Fruit fly (Drosophila melanogaster) whole organism, embryonic: ENCODE data around the gene CG3505.

Experiments
- B-H2 ChIP-seq: fragments of 200-800 bp; sonication (Bioruptor generic); optimal IDR thresholded peaks from 2 replicates; lab custom pipeline; 2018; ENCODE audit warnings: missing biosample characterization, mild to moderate bottlenecking, missing genetic modification characterization
- Blimp-1 ChIP-seq: fragments of 200-800 bp; sonication (Bioruptor generic); optimal IDR thresholded peaks from 3 replicates; lab custom pipeline; 2018; ENCODE audit warnings: missing biosample characterization, missing genetic modification characterization, mild to moderate bottlenecking, moderate library complexity, missing genetic modification reagents
- CG10462 ChIP-seq: fragments of 200-800 bp; sonication (Bioruptor generic); optimal IDR thresholded peaks from 2 replicates; lab custom pipeline; 2016; ENCODE audit warnings: missing biosample characterization, missing genetic modification characterization
- CG10979 ChIP-seq: fragments of 200-800 bp; sonication (Bioruptor generic); optimal IDR thresholded peaks from 2 replicates; lab custom pipeline; 2018; ENCODE audit warnings: missing biosample characterization, mild to moderate bottlenecking, missing genetic modification characterization, moderate library complexity
- CG11398 ChIP-seq: fragments of 200-800 bp; sonication (Bioruptor generic); optimal IDR thresholded peaks from 2 replicates; lab custom pipeline; 2016; ENCODE audit warnings: missing biosample characterization, missing genetic modification characterization
- CG12155 ChIP-seq: fragments of 200-800 bp; sonication (Bioruptor generic); optimal IDR thresholded peaks from 3 replicates; lab custom pipeline; 2016; ENCODE audit warnings: missing biosample characterization, missing genetic modification characterization
- CG12236 ChIP-seq: fragments of 200-800 bp; sonication (Bioruptor generic); optimal IDR thresholded peaks from 2 replicates; lab custom pipeline; 2016; ENCODE audit warnings: missing biosample characterization, missing genetic modification characterization
- CG16815 ChIP-seq: fragments of 200-800 bp; sonication (Bioruptor generic); optimal IDR thresholded peaks from 3 replicates; lab custom pipeline; 2017; ENCODE audit warnings: missing biosample characterization, mild to moderate bottlenecking, missing genetic modification characterization
- CG16863 ChIP-seq: fragments of 200-800 bp; sonication (Bioruptor generic); optimal IDR thresholded peaks from 3 replicates; lab custom pipeline; 2016; ENCODE audit warnings: missing biosample characterization, missing genetic modification characterization
- CG17359 ChIP-seq: fragments of 200-800 bp; sonication (Bioruptor generic); optimal IDR thresholded peaks from 3 replicates; lab custom pipeline; 2018; ENCODE audit warnings: missing biosample characterization, mild to moderate bottlenecking, missing genetic modification characterization, moderate library complexity
- CG18262 ChIP-seq: fragments of 200-800 bp; optimal IDR thresholded peaks from 3 replicates; lab custom pipeline; 2019; ENCODE audit warnings: missing biosample characterization, mild to moderate bottlenecking, missing genetic modification characterization, moderate library complexity
- CG2116 ChIP-seq: fragments of 200-800 bp; sonication (Bioruptor generic); optimal IDR thresholded peaks from 3 replicates; lab custom pipeline; 2018; ENCODE audit warnings: missing biosample characterization, mild to moderate bottlenecking, missing genetic modification characterization
- CG30403 ChIP-seq: fragments of 200-800 bp; sonication (Bioruptor generic); optimal IDR thresholded peaks from 3 replicates; lab custom pipeline; 2016; ENCODE audit warnings: missing biosample characterization, missing genetic modification characterization
- CG3163 ChIP-seq: fragments of 200-800 bp; sonication (Bioruptor generic); optimal IDR thresholded peaks from 3 replicates; lab custom pipeline; 2016; ENCODE audit warnings: missing biosample characterization, missing genetic modification characterization
- CG4360 ChIP-seq: fragments of 200-800 bp; sonication (Bioruptor generic); IDR thresholded peaks from 2 replicates; pipeline ENCODE4 v1.3.6; 2022; ENCODE audit warnings: missing biosample characterization, missing genetic modification characterization
- CG7786 ChIP-seq: fragments of 200-800 bp; sonication (Bioruptor generic); optimal IDR thresholded peaks from 2 replicates; lab custom pipeline; 2016; ENCODE audit warnings: missing biosample characterization, missing genetic modification characterization
- CG8478 ChIP-seq: fragments of >200 bp; optimal IDR thresholded peaks from 2 replicates; lab custom pipeline; 2018
- CG8944 ChIP-seq: fragments of 200-800 bp; sonication (Bioruptor generic); optimal IDR thresholded peaks from 3 replicates; lab custom pipeline; 2016; ENCODE audit warnings: missing biosample characterization, missing genetic modification characterization
- Dip3 ChIP-seq: fragments of 200-800 bp; sonication (Bioruptor generic); optimal IDR thresholded peaks from 3 replicates; lab custom pipeline; 2016; ENCODE audit warnings: missing biosample characterization, missing genetic modification characterization
- E2f2 ChIP-seq: fragments of 200-800 bp; sonication (Bioruptor generic); IDR thresholded peaks from 2 replicates; pipeline ENCODE4 v1.3.6; 2022; ENCODE audit warnings: missing biosample characterization, missing genetic modification characterization
- H2.0 ChIP-seq: fragments of 200-800 bp; sonication (Bioruptor generic); IDR thresholded peaks from 2 replicates; pipeline ENCODE4 v1.3.6; 2022; ENCODE audit warnings: missing biosample characterization, missing genetic modification characterization
- HLH54F ChIP-seq: fragments of 200-800 bp; sonication (Bioruptor generic); optimal IDR thresholded peaks from 3 replicates; lab custom pipeline; 2016; ENCODE audit warnings: missing biosample characterization, missing genetic modification characterization
- Hsf ChIP-seq: fragments of 200-800 bp; sonication (Bioruptor generic); optimal IDR thresholded peaks from 3 replicates; lab custom pipeline; 2016; ENCODE audit warnings: missing biosample characterization, missing genetic modification characterization
- Max ChIP-seq: fragments of 200-800 bp; sonication (Bioruptor generic); optimal IDR thresholded peaks from 2 replicates; lab custom pipeline; 2016; ENCODE audit warnings: missing biosample characterization, mild to moderate bottlenecking, missing genetic modification characterization
- Oaz ChIP-seq: fragments of 200-800 bp; sonication (Bioruptor generic); IDR thresholded peaks from 2 replicates; pipeline ENCODE4 v1.3.6; 2022; ENCODE audit warnings: missing biosample characterization, missing genetic modification characterization
- Ptx1 ChIP-seq: fragments of 200-800 bp; sonication (Bioruptor generic); IDR thresholded peaks from 2 replicates; pipeline ENCODE4 v1.3.6; 2022; ENCODE audit warnings: missing biosample characterization, missing genetic modification characterization
- Ravus ChIP-seq: fragments of 200-800 bp; sonication (Bioruptor generic); IDR thresholded peaks from 2 replicates; pipeline ENCODE4 v1.3.6; 2022; ENCODE audit warnings: missing biosample characterization, missing genetic modification characterization
- Sry-δ ChIP-seq: fragments of 200-800 bp; sonication (Bioruptor generic); optimal IDR thresholded peaks from 2 replicates; lab custom pipeline; 2016; ENCODE audit warnings: missing biosample characterization, missing genetic modification characterization
- Ssrp ChIP-seq: fragments of 200-800 bp; sonication (Bioruptor generic); optimal IDR thresholded peaks from 2 replicates; lab custom pipeline; 2018; ENCODE audit warnings: missing biosample characterization, mild to moderate bottlenecking, missing genetic modification characterization, moderate library complexity
- Vsx1 ChIP-seq: fragments of 200-800 bp; sonication (Bioruptor generic); optimal IDR thresholded peaks from 2 replicates; lab custom pipeline; 2017; ENCODE audit warnings: missing biosample characterization, mild to moderate bottlenecking, missing genetic modification characterization, missing genetic modification reagents
- Xrp1 ChIP-seq: fragments of 200-800 bp; sonication (Bioruptor generic); IDR thresholded peaks from 2 replicates; pipeline ENCODE4 v1.3.6; 2022; ENCODE audit warnings: missing biosample characterization, missing genetic modification characterization
- abd-A ChIP-seq: fragments of 200-800 bp; sonication (Bioruptor generic); optimal IDR thresholded peaks from 3 replicates; lab custom pipeline; 2019; ENCODE audit warnings: missing biosample characterization, mild to moderate bottlenecking, missing genetic modification characterization, moderate library complexity
- ase ChIP-seq: fragments of 200-800 bp; sonication (Bioruptor generic); IDR thresholded peaks from 3 replicates; pipeline ENCODE4 v1.3.6; 2022; ENCODE audit warnings: missing biosample characterization, missing genetic modification characterization
- bab2 ChIP-seq: fragments of 200-800 bp; sonication (Bioruptor generic); optimal IDR thresholded peaks from 2 replicates; lab custom pipeline; 2016; ENCODE audit warnings: missing biosample characterization, missing genetic modification characterization
- bcd ChIP-seq: fragments of 200-800 bp; sonication (Bioruptor generic); optimal IDR thresholded peaks from 2 replicates; lab custom pipeline; 2017; ENCODE audit warnings: missing biosample characterization, mild to moderate bottlenecking, missing genetic modification characterization
- btn ChIP-seq: fragments of 200-800 bp; sonication (Bioruptor generic); optimal IDR thresholded peaks from 2 replicates; lab custom pipeline; 2016; ENCODE audit warnings: missing biosample characterization, missing genetic modification characterization
- corto ChIP-seq: fragments of 200-800 bp; sonication (Bioruptor generic); optimal IDR thresholded peaks from 2 replicates; lab custom pipeline; 2016; ENCODE audit warnings: missing biosample characterization, mild to moderate bottlenecking, missing genetic modification characterization, moderate library complexity
- dmrt11E ChIP-seq: fragments of 200-800 bp; sonication (Bioruptor generic); optimal IDR thresholded peaks from 3 replicates; lab custom pipeline; 2018; ENCODE audit warnings: missing biosample characterization, mild to moderate bottlenecking, missing genetic modification characterization, moderate library complexity
- eve ChIP-seq, 2 experiments: fragments of >200 bp; optimal IDR thresholded peaks; 2 replicates each; lab custom pipeline; 2017; ENCODE audit warnings: missing biosample characterization in 2 of 2, missing genetic modification characterization in 2 of 2
- fd96Cb ChIP-seq: fragments of 200-800 bp; sonication (Bioruptor generic); optimal IDR thresholded peaks from 2 replicates; lab custom pipeline; 2018; ENCODE audit warnings: missing biosample characterization, mild to moderate bottlenecking, missing genetic modification characterization, moderate library complexity
- ftz-f1 ChIP-seq: fragments of 200-800 bp; sonication (Bioruptor generic); optimal IDR thresholded peaks from 2 replicates; lab custom pipeline; 2016; ENCODE audit warnings: missing biosample characterization, missing genetic modification characterization
- gce ChIP-seq: fragments of 200-800 bp; sonication (Bioruptor generic); IDR thresholded peaks from 3 replicates; pipeline ENCODE4 v1.3.6; 2022; ENCODE audit warnings: missing biosample characterization, missing genetic modification characterization
- kay ChIP-seq: fragments of 200-800 bp; sonication (Bioruptor generic); optimal IDR thresholded peaks from 2 replicates; lab custom pipeline; 2016; ENCODE audit warnings: missing biosample characterization, missing genetic modification characterization
- ken ChIP-seq: fragments of 200-800 bp; sonication (Bioruptor generic); IDR thresholded peaks from 3 replicates; pipeline ENCODE4 v1.3.6; 2022; ENCODE audit warnings: missing biosample characterization, missing genetic modification characterization
- lbe ChIP-seq: fragments of 200-800 bp; sonication (Bioruptor generic); optimal IDR thresholded peaks from 2 replicates; lab custom pipeline; 2016; ENCODE audit warnings: missing biosample characterization, mild to moderate bottlenecking, missing genetic modification characterization
- nerfin-1 ChIP-seq: fragments of 200-800 bp; sonication (Bioruptor generic); optimal IDR thresholded peaks from 3 replicates; lab custom pipeline; 2019; ENCODE audit warnings: missing biosample characterization, mild to moderate bottlenecking, missing genetic modification characterization, moderate library complexity
- phol ChIP-seq: fragments of 200-800 bp; sonication (Bioruptor generic); optimal IDR thresholded peaks from 3 replicates; lab custom pipeline; 2018; ENCODE audit warnings: missing biosample characterization, mild to moderate bottlenecking, missing genetic modification characterization, moderate library complexity
- sens ChIP-seq: fragments of 200-800 bp; sonication (Bioruptor generic); peaks from one replicate; lab custom pipeline; 2016; ENCODE audit warnings: missing biosample characterization, missing genetic modification characterization
- sima ChIP-seq: fragments of 200-800 bp; sonication (Bioruptor generic); optimal IDR thresholded peaks from 2 replicates; lab custom pipeline; 2016; ENCODE audit warnings: missing biosample characterization, missing genetic modification characterization
- tll ChIP-seq, 2 experiments: fragments of 200-800 bp in 1 of 2; fragments of >200 bp in 1 of 2; sonication (Bioruptor generic) in 1 of 2; optimal IDR thresholded peaks; 2 replicates each; lab custom pipeline; 2017 to 2019; ENCODE audit warnings: missing biosample characterization in 2 of 2, missing genetic modification characterization in 2 of 2, mild to moderate bottlenecking in 1 of 2, moderate library complexity in 1 of 2

Gene CG3505

DNA sequence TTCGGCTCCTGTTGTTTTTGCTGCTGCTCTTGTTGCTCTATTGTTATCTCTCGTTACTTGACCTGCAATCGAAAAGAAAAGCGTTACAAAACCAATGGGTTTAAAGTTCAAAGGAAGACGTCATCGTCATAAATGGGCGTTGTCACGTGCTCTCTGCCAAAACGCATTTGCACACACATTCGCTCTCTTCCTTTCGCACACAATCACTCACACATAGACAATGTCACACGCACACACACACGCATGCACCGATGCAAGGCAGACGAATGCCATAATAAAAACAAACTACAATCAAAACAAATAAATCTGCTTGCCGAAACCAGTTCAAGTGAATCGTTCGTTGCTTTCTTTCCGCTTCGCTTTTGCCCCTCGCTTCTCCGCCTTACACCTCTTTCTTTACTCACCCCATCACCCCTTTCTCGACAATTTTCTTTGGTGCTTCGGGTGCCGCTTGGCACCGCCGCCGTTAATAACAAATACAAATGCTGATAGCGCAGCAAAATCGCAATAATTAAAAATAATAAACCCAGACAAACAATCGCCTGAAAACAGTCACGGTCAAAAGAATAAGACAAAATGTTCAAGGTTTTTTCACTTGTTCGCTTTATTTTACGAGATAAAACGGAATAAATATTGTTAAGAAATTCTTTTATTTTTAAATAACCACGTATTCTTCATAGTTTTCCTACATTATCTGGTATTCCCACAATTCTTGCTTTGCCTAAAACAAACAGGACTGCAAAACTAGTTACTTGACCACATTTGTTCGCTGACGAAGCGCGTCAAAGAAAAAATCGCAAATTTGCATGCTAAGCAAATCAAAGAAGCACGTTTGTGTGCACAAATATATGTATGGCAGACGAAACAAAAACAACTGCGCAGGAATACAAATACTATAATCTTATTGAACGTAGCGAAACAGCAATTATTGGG, 7.7 kb upstream of the CG3505 start (continued):
- TF ChIP-seq gce (GFP tag; lab: Robert Waterston, UW), result no peak
- peak; percentile 3 for TF ChIP-seq CG2116
- TF ChIP-seq Ravus (GFP tag; lab: Robert Waterston, UW), result no peak
- no peak for TF ChIP-seq CG10462 (GFP tag; lab: Kevin White, UChicago)
- TF ChIP-seq Sry-δ (GFP tag; lab: Kevin White, UChicago), result no peak
- no peak for TF ChIP-seq CG8944
- no peak for TF ChIP-seq Ptx1 (GFP tag; lab: Robert Waterston, UW)
- 0 out of 2 replicates have a peak, but pooled peaks have one; percentile 34 for TF ChIP-seq CG4360 (GFP tag; lab: Robert Waterston, UW)
- 0 out of 3 replicates have a peak, but pooled peaks have one; percentile 13 for TF ChIP-seq ken (GFP tag; lab: Robert Waterston, UW)
- peak in 1 of 2 experiments; percentile 44 for TF ChIP-seq tll (GFP tag; optimal IDR thresholded peaks at IDR 0.05; lab: Kevin White, UChicago)
- TF ChIP-seq Xrp1 (GFP tag; lab: Robert Waterston, UW), result no peak
- no peak for TF ChIP-seq H2.0
- no peak for TF ChIP-seq CG11398
- no peak for TF ChIP-seq nerfin-1 (tag; lab: Kevin White, UChicago)
- TF ChIP-seq ftz-f1, result peak; percentile 8
- peak; percentile 19 for TF ChIP-seq CG10979 (tag; lab: Kevin White, UChicago)
- peak; percentile 12 for TF ChIP-seq Max (GFP tag; lab: Kevin White, UChicago)
- no peak for TF ChIP-seq Oaz (GFP tag; lab: Robert Waterston, UW)
- TF ChIP-seq bcd (GFP tag; lab: Kevin White, UChicago), result peak; percentile 19
- TF ChIP-seq HLH54F, result peak; percentile 17
- peak; percentile 5 for TF ChIP-seq CG16815
- TF ChIP-seq CG18262 (tag; lab: Kevin White, UChicago), result peak; percentile 43
- TF ChIP-seq lbe (GFP tag; lab: Kevin White, UChicago), result peak; percentile 88
- no peak for TF ChIP-seq B-H2 (GFP tag; lab: Kevin White, UChicago)
- TF ChIP-seq Ssrp, result peak; percentile 22
- TF ChIP-seq CG7786 (GFP tag; lab: Kevin White, UChicago), result peak; percentile 31
- peak; percentile 26 for TF ChIP-seq CG12155 (GFP tag; lab: Kevin White, UChicago)
- no peak for TF ChIP-seq sima (GFP tag; lab: Kevin White, UChicago)
- no peak for TF ChIP-seq eve (GFP tag; optimal IDR thresholded peaks at IDR 0.05; lab: Kevin White, UChicago)
- peak; percentile 24 for TF ChIP-seq CG17359 (tag; lab: Kevin White, UChicago)
- no peak for TF ChIP-seq btn (GFP tag; lab: Kevin White, UChicago)
- peak; percentile 15 for TF ChIP-seq Hsf
- TF ChIP-seq CG8478 (lab: Kevin White, UChicago), result no peak
- TF ChIP-seq Blimp-1, result no peak
- TF ChIP-seq CG30403 (GFP tag; lab: Kevin White, UChicago), result peak; percentile 14
- TF ChIP-seq sens, result peak; percentile 89
- TF ChIP-seq phol (tag; lab: Kevin White, UChicago), result peak; percentile 34
- TF ChIP-seq Vsx1, result no peak
- TF ChIP-seq kay (GFP tag; lab: Kevin White, UChicago), result no peak
- TF ChIP-seq CG3163, result no peak
- TF ChIP-seq bab2 (GFP tag; lab: Kevin White, UChicago), result peak; percentile 24
- TF ChIP-seq E2f2, result peak; percentile 9; the same call in 1 of the 2 replicates
- TF ChIP-seq corto (GFP tag; lab: Kevin White, UChicago), result peak; percentile 74
- TF ChIP-seq CG16863 (GFP tag; lab: Kevin White, UChicago), result peak; percentile 14
- no peak for TF ChIP-seq abd-A (tag; lab: Kevin White, UChicago)
- no peak for TF ChIP-seq ase (GFP tag; lab: Robert Waterston, UW)
- no peak for TF ChIP-seq fd96Cb (tag; lab: Kevin White, UChicago)
- no peak for TF ChIP-seq CG12236 (GFP tag; lab: Kevin White, UChicago)
- peak; percentile 2 for TF ChIP-seq Dip3 (GFP tag; lab: Kevin White, UChicago)
- peak; percentile 11 for TF ChIP-seq dmrt11E (tag; lab: Kevin White, UChicago)
